Worm (Caenorhabditis elegans) whole organism, young adult: ENCODE measurements around the gene B0496.11.

Source experiments
- D2030.7 ChIP-seq: fragments of 200-800 bp; sonication (Bioruptor generic); IDR thresholded peaks from 2 replicates; pipeline ENCODE4 v1.3.6; 2022; ENCODE audit warnings: missing genetic modification reagents, missing genetic modification characterization, missing compliant biosample characterization
- F10E7.11 ChIP-seq: sonication (generic microtip); optimal IDR thresholded peaks from 2 replicates; lab custom pipeline; 2017; ENCODE audit warnings: mild to moderate bottlenecking, missing genetic modification characterization, moderate library complexity, missing compliant biosample characterization
- F33H1.4 ChIP-seq: fragments of 200-800 bp; sonication (Bioruptor generic); IDR thresholded peaks from 2 replicates; pipeline ENCODE4 v1.3.6; 2022; ENCODE audit warnings: missing genetic modification reagents, missing genetic modification characterization, missing compliant biosample characterization
- F37B4.10 ChIP-seq: fragments of 200-800 bp; sonication (Bioruptor generic); IDR thresholded peaks from 2 replicates; pipeline ENCODE4 v1.3.6; 2022; ENCODE audit warnings: missing genetic modification characterization, missing compliant biosample characterization
- F39B2.1 ChIP-seq: fragments of 200-800 bp; sonication (Bioruptor generic); IDR thresholded peaks from 2 replicates; pipeline ENCODE4 v1.3.6; 2022; ENCODE audit warnings: missing genetic modification reagents, missing genetic modification characterization, missing compliant biosample characterization
- F52B5.7 ChIP-seq: sonication (generic microtip); optimal IDR thresholded peaks from 2 replicates; lab custom pipeline; 2016; ENCODE audit warnings: mild to moderate bottlenecking, missing genetic modification characterization, missing compliant biosample characterization
- K11D2.4 ChIP-seq: fragments of 200-800 bp; sonication (Bioruptor generic); IDR thresholded peaks from 2 replicates; pipeline ENCODE4 v1.3.6; 2022; ENCODE audit warnings: missing genetic modification reagents, missing genetic modification characterization, missing compliant biosample characterization
- K12H6.12 ChIP-seq: fragments of 200-800 bp; sonication (Bioruptor generic); optimal IDR thresholded peaks from 2 replicates; lab custom pipeline; 2018; ENCODE audit warnings: mild to moderate bottlenecking, missing genetic modification characterization, missing compliant biosample characterization
- Y53G8AR.9 ChIP-seq: fragments of 200-800 bp; sonication (Bioruptor generic); conservative IDR thresholded peaks from 2 replicates; pipeline ENCODE4 v1.3.6; 2022; ENCODE audit warnings: missing genetic modification reagents, missing genetic modification characterization, missing compliant biosample characterization
- Y79H2A.3 ChIP-seq: fragments of 200-800 bp; sonication (Bioruptor generic); conservative IDR thresholded peaks from 2 replicates; pipeline ENCODE4 v1.3.6; 2022; ENCODE audit warnings: missing genetic modification reagents, missing genetic modification characterization, missing compliant biosample characterization
- ZK185.1 ChIP-seq: sonication (generic microtip); optimal IDR thresholded peaks from 2 replicates; lab custom pipeline; 2016; ENCODE audit warnings: mild to moderate bottlenecking, missing genetic modification characterization, missing compliant biosample characterization; ENCODE audit not compliant: poor library complexity, severe bottlenecking
- ama-1 ChIP-seq, 3 experiments: fragments of 150-350 bp in 1 of 3; sonication (generic microtip) in 2 of 3; optimal IDR thresholded peaks; 2 replicates each; lab custom pipeline; 2014 to 2018; ENCODE audit warnings: missing biosample characterization in 2 of 3, missing genetic modification characterization in 2 of 3, missing genetic modification reagents in 2 of 3
- aptf-2 ChIP-seq: fragments of 200-800 bp; sonication (Bioruptor generic); conservative IDR thresholded peaks from 2 replicates; pipeline ENCODE4 v1.3.6; 2022; ENCODE audit warnings: missing genetic modification reagents, missing genetic modification characterization, missing compliant biosample characterization
- athp-1 ChIP-seq: sonication (generic microtip); optimal IDR thresholded peaks from 2 replicates; lab custom pipeline; 2017; ENCODE audit warnings: mild to moderate bottlenecking, missing genetic modification characterization, missing compliant biosample characterization
- attf-5 ChIP-seq: fragments of 200-800 bp; sonication (Bioruptor generic); optimal IDR thresholded peaks from 2 replicates; lab custom pipeline; 2018; ENCODE audit warnings: mild to moderate bottlenecking, missing genetic modification characterization, missing compliant biosample characterization
- attf-6 ChIP-seq: fragments of 200-800 bp; sonication (Bioruptor generic); IDR thresholded peaks from 2 replicates; pipeline ENCODE4 v1.3.6; 2022; ENCODE audit warnings: missing genetic modification reagents, missing genetic modification characterization, missing compliant biosample characterization
- ceh-27 ChIP-seq: fragments of 200-800 bp; sonication (Bioruptor generic); optimal IDR thresholded peaks from 2 replicates; lab custom pipeline; 2018; ENCODE audit warnings: mild to moderate bottlenecking, missing genetic modification characterization, moderate library complexity, missing compliant biosample characterization
- ceh-79 ChIP-seq: sonication (generic microtip); optimal IDR thresholded peaks from 2 replicates; lab custom pipeline; 2017; ENCODE audit warnings: mild to moderate bottlenecking, missing genetic modification characterization, missing compliant biosample characterization
- chd-7 ChIP-seq: sonication (generic microtip); optimal IDR thresholded peaks from 2 replicates; lab custom pipeline; 2016; ENCODE audit warnings: mild to moderate bottlenecking, missing genetic modification characterization, moderate library complexity, missing compliant biosample characterization
- egl-18 ChIP-seq: fragments of 200-800 bp; sonication (Bioruptor generic); IDR thresholded peaks from 2 replicates; pipeline ENCODE4 v1.3.6; 2022; ENCODE audit warnings: missing genetic modification reagents, missing genetic modification characterization, missing compliant biosample characterization
- egl-44 ChIP-seq: fragments of 200-800 bp; sonication (Bioruptor generic); IDR thresholded peaks from 2 replicates; pipeline ENCODE4 v1.3.6; 2022; ENCODE audit warnings: missing genetic modification reagents, missing genetic modification characterization, missing compliant biosample characterization
- ets-4 ChIP-seq: fragments of 200-800 bp; sonication (Bioruptor generic); optimal IDR thresholded peaks from 2 replicates; lab custom pipeline; 2018; ENCODE audit warnings: mild to moderate bottlenecking, missing genetic modification characterization, missing compliant biosample characterization
- hmg-1.2 ChIP-seq: fragments of 200-800 bp; sonication (Bioruptor generic); IDR thresholded peaks from 2 replicates; pipeline ENCODE4 v1.3.6; 2022; ENCODE audit warnings: missing genetic modification reagents, missing genetic modification characterization, missing compliant biosample characterization
- hrde-1 ChIP-seq: sonication (generic microtip); optimal IDR thresholded peaks from 2 replicates; lab custom pipeline; 2016; ENCODE audit warnings: missing genetic modification characterization, mild to moderate bottlenecking, missing compliant biosample characterization, moderate library complexity, missing genotype, missing genetic modification reagents, borderline replicate concordance
- let-526 ChIP-seq: fragments of 200-800 bp; sonication (Bioruptor generic); IDR thresholded peaks from 2 replicates; pipeline ENCODE4 v1.3.6; 2022; ENCODE audit warnings: missing genetic modification reagents, missing genetic modification characterization, missing compliant biosample characterization
- lin-35 ChIP-seq, 3 experiments: fragments of 150-350 bp in 2 of 3; sonication (generic microtip) in 1 of 3; optimal IDR thresholded peaks; 2 replicates each; lab custom pipeline; 2014 to 2018; ENCODE audit warnings: missing biosample characterization in 3 of 3, missing genetic modification characterization in 3 of 3, missing genetic modification reagents in 3 of 3
- lin-40 ChIP-seq: sonication (generic microtip); optimal IDR thresholded peaks from 2 replicates; lab custom pipeline; 2016; ENCODE audit warnings: missing genetic modification characterization, mild to moderate bottlenecking, missing compliant biosample characterization, missing genotype, missing genetic modification reagents
- lsl-1 ChIP-seq: fragments of 200-800 bp; sonication (Bioruptor generic); optimal IDR thresholded peaks from 2 replicates; lab custom pipeline; 2018; ENCODE audit warnings: mild to moderate bottlenecking, missing genetic modification characterization, moderate library complexity, missing compliant biosample characterization
- lsy-27 ChIP-seq: sonication (generic microtip); optimal IDR thresholded peaks from 2 replicates; lab custom pipeline; 2017; ENCODE audit warnings: missing genetic modification characterization, mild to moderate bottlenecking, missing compliant biosample characterization, antibody characterized with exemption, missing genotype, borderline replicate concordance; ENCODE audit not compliant: insufficient read depth
- madf-10 ChIP-seq: sonication (generic microtip); optimal IDR thresholded peaks from 2 replicates; lab custom pipeline; 2016; ENCODE audit warnings: mild to moderate bottlenecking, missing genetic modification characterization, missing compliant biosample characterization
- madf-6 ChIP-seq: fragments of 200-800 bp; sonication (Bioruptor generic); IDR thresholded peaks from 2 replicates; pipeline ENCODE4 v1.3.6; 2022; ENCODE audit warnings: missing genetic modification reagents, missing genetic modification characterization, missing compliant biosample characterization
- mcd-1 ChIP-seq: fragments of 200-800 bp; sonication (Bioruptor generic); IDR thresholded peaks from 2 replicates; pipeline ENCODE4 v1.3.6; 2022; ENCODE audit warnings: missing genetic modification reagents, missing genetic modification characterization, missing compliant biosample characterization
- mxl-1 ChIP-seq: sonication (generic microtip); optimal IDR thresholded peaks from 2 replicates; lab custom pipeline; 2016; ENCODE audit warnings: missing genetic modification characterization, missing compliant biosample characterization
- nhr-80 ChIP-seq: sonication (generic microtip); optimal IDR thresholded peaks from 2 replicates; lab custom pipeline; 2016; ENCODE audit warnings: missing genetic modification characterization, missing compliant biosample characterization
- nhr-90 ChIP-seq: sonication (generic microtip); optimal IDR thresholded peaks from 2 replicates; lab custom pipeline; 2016; ENCODE audit warnings: missing genotype, mild to moderate bottlenecking, missing genetic modification characterization, missing compliant biosample characterization
- pbrm-1 ChIP-seq: fragments of 200-800 bp; sonication (Bioruptor generic); IDR thresholded peaks from 2 replicates; pipeline ENCODE4 v1.3.6; 2022; ENCODE audit warnings: missing genetic modification reagents, missing genetic modification characterization, missing compliant biosample characterization
- rcor-1 ChIP-seq: fragments of 200-800 bp; sonication (Bioruptor generic); IDR thresholded peaks from 2 replicates; pipeline ENCODE4 v1.3.6; 2022; ENCODE audit warnings: missing genetic modification reagents, missing genetic modification characterization, missing compliant biosample characterization
- rpc-1 ChIP-seq, 2 experiments: fragments of 150-350 bp in 1 of 2; sonication (generic microtip) in 1 of 2; optimal IDR thresholded peaks; 2 replicates each; lab custom pipeline; 2014 to 2018; ENCODE audit warnings: missing biosample characterization in 1 of 2, missing genetic modification characterization in 1 of 2, missing genetic modification reagents in 1 of 2, missing genotype in 1 of 2
- sdz-38 ChIP-seq: sonication (generic microtip); optimal IDR thresholded peaks from 2 replicates; lab custom pipeline; 2016; ENCODE audit warnings: missing genotype, missing genetic modification characterization, missing compliant biosample characterization
- unc-62 ChIP-seq: fragments of 150-350 bp; optimal IDR thresholded peaks from 2 replicates; lab custom pipeline; 2014; ENCODE audit warnings: missing biosample characterization, missing genetic modification reagents, missing genetic modification characterization
- zfh-2 ChIP-seq: fragments of 200-800 bp; sonication (Bioruptor generic); conservative IDR thresholded peaks from 2 replicates; pipeline ENCODE4 v1.3.6; 2022; ENCODE audit warnings: missing genetic modification reagents, missing genetic modification characterization, missing compliant biosample characterization
- ztf-18 ChIP-seq: sonication (generic microtip); optimal IDR thresholded peaks from 2 replicates; lab custom pipeline; 2016; ENCODE audit warnings: missing genotype, mild to moderate bottlenecking, missing genetic modification characterization, missing compliant biosample characterization
- ztf-22 ChIP-seq: fragments of 200-800 bp; sonication (Bioruptor generic); optimal IDR thresholded peaks from 2 replicates; lab custom pipeline; 2018; ENCODE audit warnings: mild to moderate bottlenecking, missing genetic modification characterization, moderate library complexity, missing compliant biosample characterization
- ztf-25 ChIP-seq: fragments of 200-800 bp; sonication (Bioruptor generic); IDR thresholded peaks from 2 replicates; pipeline ENCODE4 v1.3.6; 2022; ENCODE audit warnings: missing genetic modification reagents, missing genetic modification characterization, missing compliant biosample characterization
- ztf-26 ChIP-seq: sonication (generic microtip); optimal IDR thresholded peaks from 2 replicates; lab custom pipeline; 2017; ENCODE audit warnings: missing genetic modification characterization, missing compliant biosample characterization
- ztf-28 ChIP-seq: fragments of 200-800 bp; sonication (Bioruptor generic); IDR thresholded peaks from 2 replicates; pipeline ENCODE4 v1.3.6; 2022; ENCODE audit warnings: missing genetic modification reagents, missing genetic modification characterization, missing compliant biosample characterization

B0496.11 gene

ce11 chrIV:7403422-7403821, 30.3 kb downstream of the B0496.11 start:
- TF ChIP-seq athp-1 (tag; lab: Kevin White, UChicago) (no peak), lsy-27 (no peak), K11D2.4 (GFP tag; lab: Robert Waterston, UW) (no peak), lsl-1 (GFP tag; lab: Kevin White, UChicago) (no peak), Y53G8AR.9 (GFP tag; lab: Robert Waterston, UW) (no peak), ztf-28 (GFP tag; lab: Robert Waterston, UW) (no peak), aptf-2 (GFP tag; lab: Robert Waterston, UW) (no peak), hrde-1 (tag; lab: Kevin White, UChicago) (no peak), nhr-80 (tag; lab: Kevin White, UChicago) (no peak), ZK185.1 (tag; lab: Kevin White, UChicago) (no peak), ztf-25 (GFP tag; lab: Robert Waterston, UW) (no peak)

- TF ChIP-seq F39B2.1 (no peak), ceh-27 (peak; percentile 58), K12H6.12 (tag; lab: Kevin White, UChicago) (peak; percentile 89), Y79H2A.3 (GFP tag; lab: Robert Waterston, UW) (no peak), zfh-2 (peak; percentile 98), egl-18 (GFP tag; lab: Robert Waterston, UW) (no peak), F10E7.11 (tag; lab: Kevin White, UChicago) (no peak), ets-4 (GFP tag; lab: Kevin White, UChicago) (no peak), ceh-79 (tag; lab: Kevin White, UChicago) (no peak), pbrm-1 (GFP tag; lab: Robert Waterston, UW) (0 out of 2 replicates have a peak, but pooled peaks have one; percentile 24), attf-5 (GFP tag; lab: Kevin White, UChicago) (peak; percentile 48), mcd-1 (peak; percentile 56; the same call in 1 of the 2 replicates), rpc-1 (optimal IDR thresholded peaks at IDR 0.05; lab: Kevin White, UChicago) (no peak), rpc-1 (tag; optimal IDR thresholded peaks at IDR 0.05; lab: Kevin White, UChicago) (no peak), K11D2.4 (GFP tag; lab: Robert Waterston, UW) (peak; percentile 63; the same call in 1 of the 2 replicates), sdz-38 (tag; lab: Kevin White, UChicago) (no peak), rcor-1 (peak; percentile 73), ztf-22 (no peak), nhr-90 (tag; lab: Kevin White, UChicago) (no peak), ztf-26 (tag; lab: Kevin White, UChicago) (no peak), ztf-18 (tag; lab: Kevin White, UChicago) (no peak), egl-44 (GFP tag; lab: Robert Waterston, UW) (no peak), lin-35 (GFP tag; optimal IDR thresholded peaks at IDR 0.05; lab: Kevin White, UChicago) (peak in 1 of 3 experiments; percentile 45), madf-6 (no peak), D2030.7 (GFP tag; lab: Robert Waterston, UW) (no peak), lin-40 (tag; lab: Kevin White, UChicago) (peak; percentile 75), attf-6 (GFP tag; lab: Robert Waterston, UW) (no peak), unc-62 (GFP tag; lab: Kevin White, UChicago) (no peak), lsl-1 (GFP tag; lab: Kevin White, UChicago) (no peak), F52B5.7 (tag; lab: Kevin White, UChicago) (peak; percentile 26), chd-7 (peak; percentile 50), F37B4.10 (0 out of 2 replicates have a peak, but pooled peaks have one; percentile 34), mxl-1 (no peak), F33H1.4 (GFP tag; lab: Robert Waterston, UW) (0 out of 2 replicates have a peak, but pooled peaks have one; percentile 20), hmg-1.2 (GFP tag; lab: Robert Waterston, UW) (peak; percentile 51; the same call in 1 of the 2 replicates), let-526 (GFP tag; lab: Robert Waterston, UW) (no peak), madf-10 (tag; lab: Kevin White, UChicago) (peak; percentile 94), ama-1 (optimal IDR thresholded peaks at IDR 0.05; lab: Kevin White, UChicago) (no peak), ama-1 (GFP tag; optimal IDR thresholded peaks at IDR 0.05; lab: Kevin White, UChicago) (no peak)
These were observed 31.7 kb downstream of the B0496.11 start for ce11 chrIV:7402077-7402476.
